Worm (Caenorhabditis elegans): Measurements from ENCODE around the gene irld-18.

DNA sequence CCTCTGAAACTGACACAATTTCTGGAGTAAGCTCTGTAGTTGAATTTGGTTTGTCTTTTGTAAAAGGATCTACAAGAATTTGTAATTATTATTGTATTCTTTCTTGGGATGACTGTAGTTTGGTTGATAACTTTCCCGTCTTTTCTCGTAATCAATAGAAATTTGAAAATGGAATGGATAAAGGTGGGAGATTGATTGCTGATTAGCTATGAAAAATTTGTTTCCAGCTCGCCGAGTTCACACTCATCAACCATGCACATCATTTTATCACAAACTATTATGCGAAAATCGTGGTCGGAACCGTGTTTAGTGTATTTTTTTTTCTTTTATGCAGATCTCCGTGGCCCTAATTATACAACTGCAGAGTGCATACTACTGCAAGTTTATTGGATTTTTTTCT, 43.9 kb downstream of the irld-18 start, which contains the start of gene T27E7.5:
- TF ChIP-seq nhr-11 (tag; optimal IDR thresholded peaks at IDR 0.05) (no peak), ceh-16 (tag; optimal IDR thresholded peaks at IDR 0.05) (no peak), lin-39 (tag; optimal IDR thresholded peaks at IDR 0.05) (no peak)
